Fruit fly (Drosophila melanogaster): ENCODE results near the gene Rab5.

- TF ChIP-seq CTCF (optimal IDR thresholded peaks at IDR 0.05) (no peak), CG8478 (optimal IDR thresholded peaks at IDR 0.05) (no peak)
These were observed 7.8 kb downstream of the Rab5 start, which contains the start of gene CG9967 for dm6 chr2L:2357228-2357656.
